Worm (Caenorhabditis elegans) whole organism, L4/young adult: Measurements from ENCODE around the gene srh-255.

ENCODE experiments used
- W03F9.2 ChIP-seq: fragments of 150-350 bp; optimal IDR thresholded peaks from 2 replicates; lab custom pipeline; 2014; ENCODE audit warnings: missing biosample characterization, missing genetic modification characterization
- dao-5 ChIP-seq: sonication (generic microtip); optimal IDR thresholded peaks from 2 replicates; lab custom pipeline; 2016; ENCODE audit warnings: missing genotype, missing genetic modification characterization, moderate library complexity, missing compliant biosample characterization
- him-1 ChIP-seq: sonication (generic microtip); optimal IDR thresholded peaks from 2 replicates; lab custom pipeline; 2016; ENCODE audit warnings: missing genotype, missing genetic modification reagents, missing genetic modification characterization, missing compliant biosample characterization

Gene srh-255

ce11 chrV:17071578-17071977 lies 6.8 kb downstream of the srh-255 start, which contains the start of gene srbc-14:
TSS of gene srbc-14 (minus strand) at chrV:17071678.
- TF ChIP-seq dao-5 (tag; lab: Kevin White, UChicago) (no peak), him-1 (tag; lab: Kevin White, UChicago) (no peak), W03F9.2 (no peak)

ce11 chrV:17075900-17076299 lies 11.1 kb downstream of the srh-255 start, which contains the start of gene str-125:
TSS of gene str-125 (minus strand) at chrV:17076000.
- TF ChIP-seq dao-5 (tag; lab: Kevin White, UChicago) (no peak), him-1 (tag; lab: Kevin White, UChicago) (no peak), W03F9.2 (no peak)

- TF ChIP-seq him-1 (tag; lab: Kevin White, UChicago) = no peak
- no peak for TF ChIP-seq W03F9.2
- TF ChIP-seq dao-5 (tag; lab: Kevin White, UChicago) = no peak
Observed at ce11 chrV:17077889-17078288, 13.1 kb downstream of the srh-255 start, which contains the start of gene T05E12.3. TSS of gene T05E12.3 (minus strand) at chrV:17077989.

DNA sequence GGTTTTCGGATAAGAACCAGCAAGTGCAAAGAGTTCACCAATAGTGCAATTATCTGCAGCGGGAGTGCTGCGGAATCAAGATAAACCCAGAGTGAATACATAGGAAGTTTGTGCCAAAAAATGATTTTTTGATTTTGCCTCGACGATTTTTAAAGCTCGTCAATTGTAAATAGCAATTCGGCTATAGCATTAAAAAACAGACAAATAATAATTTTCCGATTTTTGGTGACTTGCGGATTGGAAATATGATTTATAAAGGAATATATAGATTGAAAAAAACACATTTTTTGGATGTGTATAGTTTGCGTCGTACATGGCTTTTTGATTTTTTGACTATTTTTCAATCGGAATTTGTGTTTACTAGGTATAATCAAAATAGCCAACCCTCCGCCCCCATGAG lies 15.0 kb downstream of the srh-255 start, which contains the start of gene srw-20:
Gene srw-20, minus strand, starts transcription at position 101 of the 400 bp plus-strand sequence.
- TF ChIP-seq him-1 (tag; lab: Kevin White, UChicago) (no peak), W03F9.2 (no peak), dao-5 (tag; lab: Kevin White, UChicago) (no peak)

DNA sequence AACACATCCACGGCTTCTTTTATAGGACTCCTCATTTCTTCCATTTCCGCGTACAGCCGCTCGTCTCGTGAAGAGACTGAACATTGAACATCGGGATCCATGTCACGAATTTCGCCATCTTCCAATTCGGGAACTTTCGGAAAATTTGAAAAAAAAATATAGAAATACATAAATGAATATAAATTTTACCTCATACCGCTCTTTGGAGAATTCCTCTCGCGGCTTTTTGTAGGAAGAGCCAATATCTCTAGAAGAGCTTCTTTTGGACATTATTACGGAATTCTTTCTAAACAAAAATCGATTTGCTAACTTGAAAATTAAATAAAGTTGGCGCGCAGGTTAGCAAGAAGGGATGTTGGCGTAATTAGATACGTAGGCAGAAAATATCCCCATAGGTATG lies 17.9 kb downstream of the srh-255 start, which contains the start of gene T05E12.9:
Gene T05E12.9, minus strand, starts transcription at position 101 of the 400 bp plus-strand sequence.
- TF ChIP-seq dao-5 (tag; lab: Kevin White, UChicago) (no peak), him-1 (tag; lab: Kevin White, UChicago) (no peak), W03F9.2 (no peak)

DNA sequence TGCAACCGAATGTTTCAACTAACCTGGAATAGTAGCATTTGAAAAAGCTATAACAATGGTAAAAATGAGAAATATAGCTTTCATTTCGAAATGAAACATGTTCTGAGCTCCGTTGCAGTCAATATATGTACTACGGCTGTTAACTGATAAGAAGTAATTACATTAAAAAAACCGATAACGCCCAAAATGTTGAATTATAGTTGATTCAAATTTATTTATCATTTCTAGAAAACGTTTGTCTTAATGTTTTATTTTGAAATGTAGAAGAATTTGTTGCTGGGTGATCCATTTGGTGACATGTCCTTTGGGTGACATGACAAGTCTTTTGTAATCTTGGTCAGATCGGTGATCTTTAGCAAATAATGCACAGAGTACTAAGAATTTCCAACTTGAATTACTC lies 24.6 kb downstream of the srh-255 start, which contains the start of gene T05E12.6:
Gene T05E12.6, minus strand, starts transcription at position 101 of the 400 bp plus-strand sequence.
- no peak for TF ChIP-seq him-1 (tag; lab: Kevin White, UChicago)
- no peak for TF ChIP-seq dao-5 (tag; lab: Kevin White, UChicago)
- TF ChIP-seq W03F9.2 = no peak

- TF ChIP-seq W03F9.2 (no peak), dao-5 (tag; lab: Kevin White, UChicago) (no peak), him-1 (tag; lab: Kevin White, UChicago) (no peak)
Observed at ce11 chrV:17089931-17090429, 25.2 kb downstream of the srh-255 start, which contains the start of gene srh-237. TSS of gene srh-237 (plus strand) at chrV:17090379.

DNA sequence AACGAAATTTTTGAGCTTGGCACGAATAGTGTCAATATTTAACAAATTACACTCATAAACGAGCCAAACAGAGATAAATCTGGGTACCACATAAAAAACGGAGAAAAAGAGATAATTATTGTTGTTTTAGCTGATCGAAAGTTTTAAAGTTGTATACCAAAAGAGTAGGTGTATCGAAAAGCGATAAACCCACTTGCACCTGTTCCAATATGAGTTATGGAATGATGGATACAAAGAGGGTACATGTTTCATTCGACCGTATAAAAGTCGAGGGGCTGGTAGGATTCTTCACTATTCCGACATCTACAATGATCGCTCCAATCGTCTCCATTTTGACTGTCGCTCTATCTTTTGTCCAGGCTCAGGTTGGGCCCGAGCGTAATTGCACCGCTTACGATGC lies 27.5 kb downstream of the srh-255 start, which contains the start of gene ZK218.1:
Gene ZK218.1, plus strand, starts transcription at position 301 of the 400 bp plus-strand sequence.
- no peak for TF ChIP-seq dao-5 (tag; lab: Kevin White, UChicago)
- no peak for TF ChIP-seq W03F9.2
- TF ChIP-seq him-1 (tag; lab: Kevin White, UChicago) = no peak

- no peak for TF ChIP-seq W03F9.2
- TF ChIP-seq him-1 (tag; lab: Kevin White, UChicago) = no peak
- no peak for TF ChIP-seq dao-5 (tag; lab: Kevin White, UChicago)
Observed at ce11 chrV:17094568-17094967, 29.8 kb downstream of the srh-255 start.

DNA sequence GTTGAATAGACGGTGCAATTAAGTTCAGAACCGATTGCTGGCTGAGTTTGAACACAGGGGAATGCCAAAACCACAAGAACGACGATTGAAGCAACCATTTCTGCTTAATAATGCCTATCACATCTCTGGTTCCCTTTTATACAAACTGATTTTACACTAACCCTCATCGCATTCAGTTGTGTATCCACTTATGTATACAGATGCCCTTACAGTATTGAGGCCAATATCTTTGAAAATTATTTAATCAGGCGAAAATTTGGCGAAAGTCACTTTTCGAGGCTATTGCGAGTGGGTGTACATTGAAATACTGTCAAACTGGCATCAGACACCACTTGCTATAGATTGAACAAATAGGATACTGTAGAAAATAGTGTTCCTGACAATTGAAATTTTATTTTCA lies 33.9 kb downstream of the srh-255 start, which contains the start of the genes ZK218.3 and ZK218.4:
Gene ZK218.3, minus strand, starts transcription at position 101 of the 400 bp plus-strand sequence.
Gene ZK218.4, plus strand, starts transcription at position 186 of the 400 bp plus-strand sequence.
- TF ChIP-seq dao-5 (tag; lab: Kevin White, UChicago) = no peak
- no peak for TF ChIP-seq W03F9.2

- TF ChIP-seq dao-5 (tag; lab: Kevin White, UChicago) = no peak
- TF ChIP-seq him-1 (tag; lab: Kevin White, UChicago) = no peak
- TF ChIP-seq W03F9.2 = no peak
Observed at ce11 chrV:17100829-17101228, 36.1 kb downstream of the srh-255 start, which contains the start of gene ZK218.5. TSS of gene ZK218.5 (plus strand) at chrV:17101129.

- TF ChIP-seq dao-5 (tag; lab: Kevin White, UChicago) (no peak), W03F9.2 (no peak), him-1 (tag; lab: Kevin White, UChicago) (no peak)
Observed at ce11 chrV:17104527-17104926, 39.8 kb downstream of the srh-255 start, which contains the start of gene nhr-248. TSS of gene nhr-248 (minus strand) at chrV:17104627.

ce11 chrV:17105483-17105882 lies 40.7 kb downstream of the srh-255 start, which contains the start of gene ZK218.7:
TSS of gene ZK218.7 (plus strand) at chrV:17105783.
- TF ChIP-seq dao-5 (tag; lab: Kevin White, UChicago) (no peak), him-1 (tag; lab: Kevin White, UChicago) (no peak), W03F9.2 (no peak)

DNA sequence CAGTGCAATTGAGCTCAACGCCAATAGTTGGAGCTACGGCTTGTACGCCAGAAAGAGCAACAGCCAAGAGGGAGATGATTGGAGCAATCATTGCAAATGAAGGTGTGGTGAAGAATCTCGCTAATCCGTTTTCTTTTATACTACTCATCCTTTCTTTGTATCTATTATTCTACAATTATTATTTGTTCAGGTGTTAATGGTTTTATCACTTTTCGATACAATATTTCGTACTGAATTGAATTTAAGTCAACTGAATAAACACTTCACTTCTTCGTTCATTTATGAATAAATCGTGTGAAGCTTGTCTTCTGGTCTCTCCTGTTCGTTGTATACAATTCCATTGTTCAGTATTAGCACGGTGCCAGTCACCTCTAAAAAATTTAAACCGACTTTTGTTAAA lies 43.5 kb downstream of the srh-255 start, which contains the start of gene ZK218.11:
Gene ZK218.11, minus strand, starts transcription at position 101 of the 400 bp plus-strand sequence.
- TF ChIP-seq dao-5 (tag; lab: Kevin White, UChicago) (no peak), him-1 (tag; lab: Kevin White, UChicago) (no peak), W03F9.2 (no peak)
